Fruit fly (Drosophila melanogaster): Measurements from ENCODE around the gene CG3819.
A peak's percentile ranks its signal among the peaks of the same experiment; 100 is the strongest.

Gene CG3819

DNA sequence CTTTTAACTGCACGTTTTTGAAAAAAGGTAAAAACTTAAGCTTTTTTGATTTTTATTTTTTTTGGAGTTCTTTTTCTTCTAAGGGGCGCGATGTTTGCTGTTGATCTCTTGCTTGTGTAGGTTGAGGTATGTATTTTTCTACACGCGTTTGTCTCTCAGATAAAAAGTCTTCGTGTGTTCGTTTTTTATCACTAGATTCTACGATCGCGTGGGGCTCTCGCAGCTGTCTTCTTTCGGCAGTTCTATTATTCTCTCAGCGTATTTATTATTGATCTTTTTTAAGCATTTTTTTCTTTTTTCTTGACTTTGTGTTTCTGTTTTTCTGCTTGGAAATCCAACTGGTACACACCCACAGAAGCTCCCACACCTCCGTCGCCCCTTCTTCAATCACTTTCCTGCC, 26.8 kb downstream of the CG3819 start:
- TF ChIP-seq NFAT (GFP tag; IDR thresholded peaks at IDR 0.05), result no peak
- TF ChIP-seq dan (GFP tag; IDR thresholded peaks at IDR 0.05), result no peak
- no peak for TF ChIP-seq Stat92E (GFP tag; optimal IDR thresholded peaks at IDR 0.05)
- peak; percentile 6 for TF ChIP-seq exex (tag; optimal IDR thresholded peaks at IDR 0.05)
- no peak for TF ChIP-seq CG9797 (GFP tag; optimal IDR thresholded peaks at IDR 0.05)
- TF ChIP-seq CG30020 (tag; optimal IDR thresholded peaks at IDR 0.05), result no peak
- TF ChIP-seq nom (GFP tag; optimal IDR thresholded peaks at IDR 0.05), result no peak
- peak; percentile 29 for TF ChIP-seq Med (GFP tag)
- TF ChIP-seq phol (tag; optimal IDR thresholded peaks at IDR 0.05), result no peak
- TF ChIP-seq B-H2 (GFP tag; optimal IDR thresholded peaks at IDR 0.05), result peak; percentile 60
- TF ChIP-seq CG8388 (GFP tag; optimal IDR thresholded peaks at IDR 0.05), result no peak
- peak; percentile 22 for TF ChIP-seq CG12769 (tag; optimal IDR thresholded peaks at IDR 0.05)
- no peak for TF ChIP-seq CG2712 (tag; optimal IDR thresholded peaks at IDR 0.05)
- TF ChIP-seq Xbp1 (GFP tag; optimal IDR thresholded peaks at IDR 0.05), result no peak
- no peak for TF ChIP-seq wor (GFP tag; IDR thresholded peaks at IDR 0.05)
- no peak for TF ChIP-seq seq (GFP tag; IDR thresholded peaks at IDR 0.05)
- TF ChIP-seq CG9876 (GFP tag; optimal IDR thresholded peaks at IDR 0.05), result no peak
- TF ChIP-seq so (GFP tag; IDR thresholded peaks at IDR 0.05), result 0 out of 3 replicates have a peak, but pooled peaks have one; percentile 22
- TF ChIP-seq CG10267 (tag; optimal IDR thresholded peaks at IDR 0.05), result no peak
- TF ChIP-seq PHDP (tag; optimal IDR thresholded peaks at IDR 0.05), result peak; percentile 1
- no peak for TF ChIP-seq Mes4 (GFP tag; optimal IDR thresholded peaks at IDR 0.05)
- TF ChIP-seq caup (GFP tag; optimal IDR thresholded peaks at IDR 0.05; ENCODE audit: severe bottlenecking), result peak; percentile 14
- TF ChIP-seq gsb (GFP tag; IDR thresholded peaks at IDR 0.05), result no peak
- peak; percentile 15 for TF ChIP-seq Fer1 (GFP tag; optimal IDR thresholded peaks at IDR 0.05)
- no peak for TF ChIP-seq Dad (GFP tag; optimal IDR thresholded peaks at IDR 0.05)
- no peak for TF ChIP-seq CG6765 (GFP tag; optimal IDR thresholded peaks at IDR 0.05)
- peak; percentile 71 for TF ChIP-seq CG34376 (GFP tag; optimal IDR thresholded peaks at IDR 0.05)
- no peak for TF ChIP-seq CG2889 (GFP tag; IDR thresholded peaks at IDR 0.05)
- no peak for TF ChIP-seq br (optimal IDR thresholded peaks at IDR 0.05)
- TF ChIP-seq Mad (GFP tag; optimal IDR thresholded peaks at IDR 0.05), result no peak
- TF ChIP-seq Spps (tag; optimal IDR thresholded peaks at IDR 0.05), result no peak
- peak in 1 of 2 experiments; percentile 41 for TF ChIP-seq Trl (optimal IDR thresholded peaks at IDR 0.05)
- no peak for TF ChIP-seq Trl (GFP tag; optimal IDR thresholded peaks at IDR 0.05)
- TF ChIP-seq HmgD (GFP tag; optimal IDR thresholded peaks at IDR 0.05), result no peak
- TF ChIP-seq knrl (GFP tag; IDR thresholded peaks at IDR 0.05; ENCODE audit: partially characterized antibody), result no peak
- no peak for TF ChIP-seq CG7745 (tag; optimal IDR thresholded peaks at IDR 0.05)
- no peak for TF ChIP-seq CG10462 (GFP tag; optimal IDR thresholded peaks at IDR 0.05)
- no peak for TF ChIP-seq pb (GFP tag; optimal IDR thresholded peaks at IDR 0.05)
- no peak for TF ChIP-seq CG1832 (GFP tag; optimal IDR thresholded peaks at IDR 0.05)
- peak; percentile 84 for TF ChIP-seq CG13894 (tag; optimal IDR thresholded peaks at IDR 0.05)
- peak; percentile 70 for TF ChIP-seq cwo (GFP tag; optimal IDR thresholded peaks at IDR 0.05)
- no peak for TF ChIP-seq wdn (GFP tag; IDR thresholded peaks at IDR 0.05)
- TF ChIP-seq lmd (GFP tag; IDR thresholded peaks at IDR 0.05), result no peak
- no peak for TF ChIP-seq Antp (GFP tag; optimal IDR thresholded peaks at IDR 0.05)
- no peak for TF ChIP-seq CG13123 (GFP tag; optimal IDR thresholded peaks at IDR 0.05)
- TF ChIP-seq sd (tag; optimal IDR thresholded peaks at IDR 0.05), result peak; percentile 72
- TF ChIP-seq vnd (GFP tag; IDR thresholded peaks at IDR 0.05; ENCODE audit: partially characterized antibody), result no peak
- TF ChIP-seq HHEX (GFP tag; optimal IDR thresholded peaks at IDR 0.05), result no peak
- no peak for TF ChIP-seq Tbp (GFP tag; optimal IDR thresholded peaks at IDR 0.05)
- TF ChIP-seq CTCF (GFP tag; optimal IDR thresholded peaks at IDR 0.05), result peak; percentile 2
- TF ChIP-seq HmgZ (tag; optimal IDR thresholded peaks at IDR 0.05), result peak; percentile 26
- TF ChIP-seq schlank (tag; optimal IDR thresholded peaks at IDR 0.05), result no peak

Measured in whole organism, embryonic.